Worm (Caenorhabditis elegans) whole organism, young adult: ENCODE results near the gene Y57G11B.5.

Experiments
- B0019.2 ChIP-seq: fragments of 200-800 bp; sonication (Bioruptor generic); conservative IDR thresholded peaks from 2 replicates; pipeline ENCODE4 v1.3.6; 2022; ENCODE audit warnings: missing genetic modification reagents, missing genetic modification characterization, missing compliant biosample characterization
- C06A6.2 ChIP-seq: fragments of 200-800 bp; sonication (Bioruptor generic); conservative IDR thresholded peaks from 2 replicates; pipeline ENCODE4 v1.3.6; 2022; ENCODE audit warnings: missing genetic modification characterization, missing compliant biosample characterization
- F57C9.4 ChIP-seq: sonication (generic microtip); optimal IDR thresholded peaks from 2 replicates; lab custom pipeline; 2017; ENCODE audit warnings: mild to moderate bottlenecking, missing genetic modification characterization, missing compliant biosample characterization
- K12H6.12 ChIP-seq: fragments of 200-800 bp; sonication (Bioruptor generic); optimal IDR thresholded peaks from 2 replicates; lab custom pipeline; 2018; ENCODE audit warnings: mild to moderate bottlenecking, missing genetic modification characterization, missing compliant biosample characterization
- Y53F4B.3 ChIP-seq: fragments of 200-800 bp; sonication (Bioruptor generic); IDR thresholded peaks from 2 replicates; pipeline ENCODE4 v1.3.6; 2022; ENCODE audit warnings: missing genetic modification reagents, missing genetic modification characterization, missing compliant biosample characterization
- akir-1 ChIP-seq: fragments of 200-800 bp; sonication (Bioruptor generic); optimal IDR thresholded peaks from 2 replicates; lab custom pipeline; 2018; ENCODE audit warnings: mild to moderate bottlenecking, missing genetic modification characterization, moderate library complexity, missing compliant biosample characterization
- ama-1 ChIP-seq, 3 experiments: fragments of 150-350 bp in 1 of 3; sonication (generic microtip) in 2 of 3; optimal IDR thresholded peaks; 2 replicates each; lab custom pipeline; 2014 to 2018; ENCODE audit warnings: missing biosample characterization in 2 of 3, missing genetic modification characterization in 2 of 3, missing genetic modification reagents in 2 of 3
- attf-5 ChIP-seq: fragments of 200-800 bp; sonication (Bioruptor generic); optimal IDR thresholded peaks from 2 replicates; lab custom pipeline; 2018; ENCODE audit warnings: mild to moderate bottlenecking, missing genetic modification characterization, missing compliant biosample characterization
- cebp-2 ChIP-seq: fragments of 200-800 bp; sonication (Bioruptor generic); IDR thresholded peaks from 2 replicates; pipeline ENCODE4 v1.3.6; 2022; ENCODE audit warnings: missing genetic modification characterization, missing compliant biosample characterization
- ceh-100 ChIP-seq: fragments of 200-800 bp; sonication (Bioruptor generic); IDR thresholded peaks from 2 replicates; pipeline ENCODE4 v1.3.6; 2022; ENCODE audit warnings: missing genetic modification reagents, missing genetic modification characterization, missing compliant biosample characterization
- ceh-27 ChIP-seq: fragments of 200-800 bp; sonication (Bioruptor generic); optimal IDR thresholded peaks from 2 replicates; lab custom pipeline; 2018; ENCODE audit warnings: mild to moderate bottlenecking, missing genetic modification characterization, moderate library complexity, missing compliant biosample characterization
- ceh-91 ChIP-seq: fragments of 200-800 bp; sonication (Bioruptor generic); IDR thresholded peaks from 2 replicates; pipeline ENCODE4 v1.3.6; 2022; ENCODE audit warnings: missing genetic modification reagents, missing genetic modification characterization, missing compliant biosample characterization
- efl-1 ChIP-seq: fragments of 150-350 bp; optimal IDR thresholded peaks from 2 replicates; lab custom pipeline; 2014; ENCODE audit warnings: missing biosample characterization, missing genetic modification reagents, missing genetic modification characterization
- lin-35 ChIP-seq, 3 experiments: fragments of 150-350 bp in 2 of 3; sonication (generic microtip) in 1 of 3; optimal IDR thresholded peaks; 2 replicates each; lab custom pipeline; 2014 to 2018; ENCODE audit warnings: missing biosample characterization in 3 of 3, missing genetic modification characterization in 3 of 3, missing genetic modification reagents in 3 of 3
- lin-40 ChIP-seq: sonication (generic microtip); optimal IDR thresholded peaks from 2 replicates; lab custom pipeline; 2016; ENCODE audit warnings: missing genetic modification characterization, mild to moderate bottlenecking, missing compliant biosample characterization, missing genotype, missing genetic modification reagents
- madf-8 ChIP-seq: fragments of 200-800 bp; sonication (Bioruptor generic); conservative IDR thresholded peaks from 2 replicates; pipeline ENCODE4 v1.3.6; 2022; ENCODE audit warnings: missing genetic modification reagents, missing genetic modification characterization, missing compliant biosample characterization
- nfyb-1 ChIP-seq: fragments of 200-800 bp; sonication (Bioruptor generic); IDR thresholded peaks from 2 replicates; pipeline ENCODE4 v1.3.6; 2022; ENCODE audit warnings: missing genetic modification reagents, missing genetic modification characterization, missing compliant biosample characterization
- nhr-179 ChIP-seq: sonication (generic microtip); optimal IDR thresholded peaks from 2 replicates; lab custom pipeline; 2016; ENCODE audit warnings: mild to moderate bottlenecking, missing genetic modification characterization, missing compliant biosample characterization
- nhr-80 ChIP-seq: sonication (generic microtip); optimal IDR thresholded peaks from 2 replicates; lab custom pipeline; 2016; ENCODE audit warnings: missing genetic modification characterization, missing compliant biosample characterization
- repo-1 ChIP-seq: sonication (generic microtip); optimal IDR thresholded peaks from 2 replicates; lab custom pipeline; 2017; ENCODE audit warnings: mild to moderate bottlenecking, missing genetic modification characterization, missing compliant biosample characterization
- rpc-1 ChIP-seq, 2 experiments: fragments of 150-350 bp in 1 of 2; sonication (generic microtip) in 1 of 2; optimal IDR thresholded peaks; 2 replicates each; lab custom pipeline; 2014 to 2018; ENCODE audit warnings: missing biosample characterization in 1 of 2, missing genetic modification characterization in 1 of 2, missing genetic modification reagents in 1 of 2, missing genotype in 1 of 2
- snpc-4 ChIP-seq, 5 experiments: fragments of 150-350 bp in 1 of 5; sonication (generic microtip) in 4 of 5; optimal IDR thresholded peaks; 2 replicates each; lab custom pipeline; 2014 to 2018; ENCODE audit warnings: missing genetic modification characterization in 5 of 5, missing biosample characterization in 3 of 5, antibody characterized with exemption in 2 of 5, mild to moderate bottlenecking in 2 of 5, missing compliant biosample characterization in 2 of 5, missing genotype in 2 of 5, moderate library complexity in 2 of 5, missing genetic modification reagents in 1 of 5
- unc-130 ChIP-seq: sonication (generic microtip); optimal IDR thresholded peaks from 2 replicates; lab custom pipeline; 2016; ENCODE audit warnings: missing genetic modification reagents, missing genetic modification characterization, missing compliant biosample characterization
- ztf-18 ChIP-seq: sonication (generic microtip); optimal IDR thresholded peaks from 2 replicates; lab custom pipeline; 2016; ENCODE audit warnings: missing genotype, mild to moderate bottlenecking, missing genetic modification characterization, missing compliant biosample characterization
- ztf-26 ChIP-seq: sonication (generic microtip); optimal IDR thresholded peaks from 2 replicates; lab custom pipeline; 2017; ENCODE audit warnings: missing genetic modification characterization, missing compliant biosample characterization

The Y57G11B.5 gene

ce11 chrIV:14614176-14614740 is 39.6 kb downstream of the Y57G11B.5 start (continued):
- TF ChIP-seq ztf-26 (tag; lab: Kevin White, UChicago), result peak; percentile 25
- TF ChIP-seq madf-8 (GFP tag; lab: Robert Waterston, UW), result no peak
- TF ChIP-seq lin-40 (tag; lab: Kevin White, UChicago), result peak; percentile 51

ce11 chrIV:14616303-14616702 is 41.7 kb downstream of the Y57G11B.5 start, which contains the start of gene dmd-6:
Gene dmd-6, plus strand, starts transcription at chrIV:14616603.
- TF ChIP-seq ama-1 (optimal IDR thresholded peaks at IDR 0.05; lab: Kevin White, UChicago) (peak; percentile 46), ama-1 (GFP tag; optimal IDR thresholded peaks at IDR 0.05; lab: Kevin White, UChicago) (no peak), C06A6.2 (GFP tag; lab: Robert Waterston, UW) (no peak), lin-35 (GFP tag; optimal IDR thresholded peaks at IDR 0.05; lab: Kevin White, UChicago) (no peak), unc-130 (GFP tag; lab: Kevin White, UChicago) (no peak)

ce11 chrIV:14617059-14617458 is 42.4 kb downstream of the Y57G11B.5 start:
- TF ChIP-seq ztf-18 (tag; lab: Kevin White, UChicago), result no peak
- TF ChIP-seq ama-1 (optimal IDR thresholded peaks at IDR 0.05; lab: Kevin White, UChicago), result peak; percentile 59
- no peak for TF ChIP-seq ama-1 (GFP tag; optimal IDR thresholded peaks at IDR 0.05; lab: Kevin White, UChicago)

ce11 chrIV:14617498-14617897 is 42.9 kb downstream of the Y57G11B.5 start:
- TF ChIP-seq nhr-80 (tag; lab: Kevin White, UChicago), result peak; percentile 10
- peak; percentile 34 for TF ChIP-seq efl-1 (GFP tag; lab: Kevin White, UChicago)
- peak; percentile 17 for TF ChIP-seq ama-1 (optimal IDR thresholded peaks at IDR 0.05; lab: Kevin White, UChicago)
- no peak for TF ChIP-seq ama-1 (GFP tag; optimal IDR thresholded peaks at IDR 0.05; lab: Kevin White, UChicago)
- no peak for TF ChIP-seq ceh-91 (GFP tag; lab: Robert Waterston, UW)
- TF ChIP-seq, all 124 proteins: peak for 3

- TF ChIP-seq akir-1 (GFP tag; lab: Kevin White, UChicago) (no peak), K12H6.12 (tag; lab: Kevin White, UChicago) (no peak), snpc-4 (GFP tag; optimal IDR thresholded peaks at IDR 0.05; lab: Kevin White, UChicago) (no peak), snpc-4 (tag; optimal IDR thresholded peaks at IDR 0.05; lab: Kevin White, UChicago) (peak in 2 of 4 experiments; percentile 35 to 61), rpc-1 (optimal IDR thresholded peaks at IDR 0.05; lab: Kevin White, UChicago) (no peak), rpc-1 (tag; optimal IDR thresholded peaks at IDR 0.05; lab: Kevin White, UChicago) (no peak), nhr-179 (tag; lab: Kevin White, UChicago) (no peak)
- TF ChIP-seq, all 124 proteins: peak for 1
Observed at ce11 chrIV:14617985-14618384, 43.4 kb downstream of the Y57G11B.5 start.

- no peak for TF ChIP-seq rpc-1 (optimal IDR thresholded peaks at IDR 0.05; lab: Kevin White, UChicago)
- no peak for TF ChIP-seq rpc-1 (tag; optimal IDR thresholded peaks at IDR 0.05; lab: Kevin White, UChicago)
- no peak for TF ChIP-seq B0019.2 (GFP tag; lab: Robert Waterston, UW)
- TF ChIP-seq repo-1 (tag; lab: Kevin White, UChicago), result peak; percentile 34
- TF ChIP-seq nfyb-1 (GFP tag; lab: Robert Waterston, UW), result peak; percentile 21; the same call in 1 of the 2 replicates
- peak; percentile 66; the same call in 1 of the 2 replicates for TF ChIP-seq cebp-2 (GFP tag; lab: Robert Waterston, UW)
- no peak for TF ChIP-seq attf-5 (GFP tag; lab: Kevin White, UChicago)
- no peak for TF ChIP-seq ceh-100 (GFP tag; lab: Robert Waterston, UW)
- peak; percentile 36 for TF ChIP-seq K12H6.12 (tag; lab: Kevin White, UChicago)
- TF ChIP-seq Y53F4B.3 (GFP tag; lab: Robert Waterston, UW), result no peak
- peak; percentile 1 for TF ChIP-seq ceh-27 (GFP tag; lab: Kevin White, UChicago)
- TF ChIP-seq F57C9.4 (tag; lab: Kevin White, UChicago), result peak; percentile 26
- TF ChIP-seq, all 124 proteins: peak for 6
Observed at ce11 chrIV:14618551-14618950, 43.9 kb downstream of the Y57G11B.5 start.
